Worm (Caenorhabditis elegans): ENCODE data around the gene C53B4.2.

C53B4.2 gene

DNA sequence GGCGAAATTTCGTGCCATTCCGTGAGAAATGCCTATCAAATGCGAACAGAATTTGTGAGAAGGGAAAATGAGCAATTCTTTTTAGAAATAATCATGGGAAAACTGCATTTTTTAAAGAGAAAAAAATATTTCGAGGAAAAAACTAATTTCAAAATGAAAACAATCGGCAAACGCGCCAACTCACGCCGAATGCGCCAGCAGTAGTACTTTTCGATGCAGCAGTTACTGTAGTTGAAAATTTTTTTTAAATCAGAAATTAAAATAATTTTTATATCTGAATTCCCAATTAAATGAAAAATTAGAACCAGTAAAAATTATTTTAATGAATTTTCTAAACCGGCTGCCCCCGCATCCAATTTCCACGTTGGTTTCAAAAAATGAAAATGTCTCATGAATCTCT, 42.6 kb upstream of the C53B4.2 start (continued):
- TF ChIP-seq madf-6 (GFP tag; IDR thresholded peaks at IDR 0.05): peak; percentile 63
- TF ChIP-seq tlf-1 (GFP tag; optimal IDR thresholded peaks at IDR 0.05): no peak
- no peak for TF ChIP-seq athp-1 (tag; optimal IDR thresholded peaks at IDR 0.05)
- TF ChIP-seq nhr-27 (tag; optimal IDR thresholded peaks at IDR 0.05): no peak
- 0 out of 2 replicates have a peak, but pooled peaks have one; percentile 48 for TF ChIP-seq dox-1 (GFP tag; IDR thresholded peaks at IDR 0.05)
- no peak for TF ChIP-seq ztf-25 (GFP tag; IDR thresholded peaks at IDR 0.05)
- no peak for TF ChIP-seq K11D2.4 (GFP tag; IDR thresholded peaks at IDR 0.05)
- TF ChIP-seq snpc-1.1 (tag; optimal IDR thresholded peaks at IDR 0.05; ENCODE audit: insufficient read depth): no peak
- TF ChIP-seq hmg-1.2 (GFP tag; IDR thresholded peaks at IDR 0.05): no peak
- TF ChIP-seq ztf-3 (GFP tag; optimal IDR thresholded peaks at IDR 0.05): no peak
- no peak for TF ChIP-seq tbx-9 (tag; optimal IDR thresholded peaks at IDR 0.05; ENCODE audit: borderline replicate concordance)
- TF ChIP-seq ZK185.1 (tag; optimal IDR thresholded peaks at IDR 0.05; ENCODE audit: poor library complexity, severe bottlenecking): no peak
- TF ChIP-seq attf-6 (GFP tag; IDR thresholded peaks at IDR 0.05): no peak
- TF ChIP-seq ztf-26 (tag; optimal IDR thresholded peaks at IDR 0.05): no peak

DNA sequence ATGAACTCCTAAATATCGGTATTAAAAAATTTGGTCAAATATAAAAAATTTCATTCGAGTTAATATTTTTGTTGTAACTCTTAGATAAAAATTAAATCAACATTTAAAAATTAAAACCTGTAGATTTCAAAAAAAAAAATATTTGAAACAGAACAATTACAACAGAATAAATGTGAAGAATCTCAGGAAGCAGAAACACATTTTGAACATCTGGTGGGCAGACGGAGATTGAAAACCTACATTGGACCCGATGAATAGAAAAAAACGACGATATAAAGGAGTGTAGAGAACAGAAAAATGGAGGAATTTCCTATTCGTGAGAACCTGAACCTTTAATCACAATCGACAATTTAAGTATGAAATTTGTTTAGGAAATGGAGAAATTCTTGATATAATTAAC, 41.9 kb upstream of the C53B4.2 start:
- no peak for TF ChIP-seq akir-1 (GFP tag; optimal IDR thresholded peaks at IDR 0.05)
- TF ChIP-seq ets-4 (GFP tag; optimal IDR thresholded peaks at IDR 0.05): no peak
- TF ChIP-seq ceh-40 (GFP tag; IDR thresholded peaks at IDR 0.05): no peak
- no peak for TF ChIP-seq T26A5.8 (tag; optimal IDR thresholded peaks at IDR 0.05)
- TF ChIP-seq madf-6 (GFP tag; IDR thresholded peaks at IDR 0.05): no peak
- TF ChIP-seq B0035.1 (tag; optimal IDR thresholded peaks at IDR 0.05): no peak
- TF ChIP-seq snpc-3.4 (tag; optimal IDR thresholded peaks at IDR 0.05): no peak
- no peak for TF ChIP-seq ztf-26 (tag; optimal IDR thresholded peaks at IDR 0.05)
- no peak for TF ChIP-seq F37B4.10 (GFP tag; IDR thresholded peaks at IDR 0.05)
- no peak for TF ChIP-seq chd-7 (tag; optimal IDR thresholded peaks at IDR 0.05)
- no peak for TF ChIP-seq nhr-90 (tag; optimal IDR thresholded peaks at IDR 0.05)
- TF ChIP-seq xnd-1 (tag; optimal IDR thresholded peaks at IDR 0.05): no peak
- no peak for TF ChIP-seq B0261.1 (tag; optimal IDR thresholded peaks at IDR 0.05)
- TF ChIP-seq lir-1 (GFP tag; conservative IDR thresholded peaks at IDR 0.05): no peak
- no peak for TF ChIP-seq dpl-1 (GFP tag; optimal IDR thresholded peaks at IDR 0.05)
- TF ChIP-seq Y95B8A.8 (GFP tag; IDR thresholded peaks at IDR 0.05): no peak
- TF ChIP-seq sptf-2 (GFP tag; optimal IDR thresholded peaks at IDR 0.05): no peak
- no peak for TF ChIP-seq C17E4.6 (GFP tag; IDR thresholded peaks at IDR 0.05)
- no peak for TF ChIP-seq F52B5.7 (tag; optimal IDR thresholded peaks at IDR 0.05)

DNA sequence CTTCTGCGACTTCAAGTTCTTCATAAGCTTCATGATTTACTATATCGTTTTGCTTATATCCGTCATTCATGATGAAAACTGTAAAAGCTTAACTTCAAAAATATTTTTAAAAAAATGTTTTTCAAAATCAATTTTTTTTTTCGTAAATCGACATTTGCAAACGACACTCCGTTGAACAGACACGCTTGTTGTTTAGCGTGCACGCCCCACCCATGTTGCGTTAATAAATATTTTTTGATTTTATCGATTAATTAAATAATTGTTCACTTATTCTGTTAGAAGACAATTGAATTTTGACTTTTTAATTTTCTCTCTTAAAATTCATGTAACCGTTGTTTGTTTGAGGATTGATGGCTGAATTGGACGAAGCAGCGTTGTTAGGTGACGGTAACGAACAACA, 40.0 kb upstream of the C53B4.2 start, which contains the start of the genes D1046.2 and cfim-2:
TSS of gene D1046.2 (minus strand) at position 78 of the 400 bp plus-strand sequence.
TSS of gene cfim-2 (plus strand) at position 335 of the 400 bp plus-strand sequence.
- TF ChIP-seq Y79H2A.3 (GFP tag; conservative IDR thresholded peaks at IDR 0.05) (no peak), hsf-1 (GFP tag; IDR thresholded peaks at IDR 0.05) (no peak), F10E7.11 (tag; optimal IDR thresholded peaks at IDR 0.05) (no peak), Y56A3A.18 (GFP tag; IDR thresholded peaks at IDR 0.05) (no peak), B0035.1 (tag; optimal IDR thresholded peaks at IDR 0.05) (no peak), F52B5.7 (tag; optimal IDR thresholded peaks at IDR 0.05) (no peak), attf-3 (GFP tag; conservative IDR thresholded peaks at IDR 0.05) (peak; percentile 96), Y53F4B.3 (GFP tag; IDR thresholded peaks at IDR 0.05) (no peak), F57A8.1 (GFP tag; optimal IDR thresholded peaks at IDR 0.05) (no peak), F49E8.2 (tag; optimal IDR thresholded peaks at IDR 0.05; ENCODE audit: insufficient read depth) (no peak), F23B12.7 (tag; optimal IDR thresholded peaks at IDR 0.05; ENCODE audit: insufficient read depth) (peak; percentile 4), ztf-22 (GFP tag; optimal IDR thresholded peaks at IDR 0.05) (no peak), somi-1 (GFP tag; optimal IDR thresholded peaks at IDR 0.05) (no peak), dox-1 (GFP tag; IDR thresholded peaks at IDR 0.05) (no peak), die-1 (tag; optimal IDR thresholded peaks at IDR 0.05) (no peak)

Measured in whole organism, young adult.